Fruit fly (Drosophila melanogaster): ENCODE results near the gene pigs.

Gene pigs

dm6 chrX:6661880-6662279, 62.0 kb downstream of the pigs start (continued):
- no peak for TF ChIP-seq CG8632 (GFP tag; optimal IDR thresholded peaks at IDR 0.05)
- TF ChIP-seq CG11902 (GFP tag; optimal IDR thresholded peaks at IDR 0.05): no peak
- TF ChIP-seq Hr39 (GFP tag; optimal IDR thresholded peaks at IDR 0.05): no peak
- TF ChIP-seq spab (GFP tag; optimal IDR thresholded peaks at IDR 0.05): no peak
- no peak for TF ChIP-seq fd59A (GFP tag; optimal IDR thresholded peaks at IDR 0.05)
- TF ChIP-seq svp (GFP tag): peak; percentile 74
- TF ChIP-seq Sox102F (GFP tag; optimal IDR thresholded peaks at IDR 0.05): no peak
- no peak for TF ChIP-seq CG4318 (GFP tag; optimal IDR thresholded peaks at IDR 0.05)

DNA sequence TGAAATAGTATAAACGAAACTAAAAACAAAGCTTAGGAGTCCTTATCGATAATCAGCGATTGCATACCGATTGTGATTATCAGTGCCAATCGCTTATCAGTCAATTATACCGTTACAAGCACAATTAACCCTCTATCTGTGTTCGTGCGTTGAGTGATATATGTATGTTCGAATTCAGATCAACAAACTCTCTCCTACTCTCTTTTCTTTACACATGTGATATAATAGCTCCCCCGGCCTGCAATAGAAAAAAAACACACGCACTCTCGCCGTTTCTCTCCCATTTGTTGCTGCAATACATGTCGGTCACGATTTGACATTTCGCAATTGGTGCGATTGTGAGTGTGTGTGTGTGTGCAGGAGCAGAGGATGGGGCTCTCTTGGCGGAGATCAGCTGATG, 62.5 kb downstream of the pigs start:
- TF ChIP-seq CG11762 (GFP tag; optimal IDR thresholded peaks at IDR 0.05; ENCODE audit: insufficient read depth): no peak
- peak; percentile 86 for TF ChIP-seq vri (GFP tag; optimal IDR thresholded peaks at IDR 0.05)

- peak; percentile 85 for TF ChIP-seq CG32006 (GFP tag; optimal IDR thresholded peaks at IDR 0.05)
- TF ChIP-seq CG15336 (GFP tag; IDR thresholded peaks at IDR 0.05): peak; percentile 72
- no peak for TF ChIP-seq ss (GFP tag; optimal IDR thresholded peaks at IDR 0.05)
- TF ChIP-seq Eip78C (GFP tag): peak; percentile 80
- TF ChIP-seq Hr4 (GFP tag; optimal IDR thresholded peaks at IDR 0.05): peak; percentile 74
- peak; percentile 69 for TF ChIP-seq eg (GFP tag; IDR thresholded peaks at IDR 0.05)
- TF ChIP-seq OdsH (GFP tag; optimal IDR thresholded peaks at IDR 0.05): peak; percentile 43
- TF ChIP-seq net (GFP tag; optimal IDR thresholded peaks at IDR 0.05): peak; percentile 7
- peak in 1 of 2 experiments; percentile 58 for TF ChIP-seq salr (GFP tag; optimal IDR thresholded peaks at IDR 0.05)
- no peak for TF ChIP-seq CG6854 (GFP tag; optimal IDR thresholded peaks at IDR 0.05)
- TF ChIP-seq CG1621 (tag; optimal IDR thresholded peaks at IDR 0.05): no peak
- no peak for TF ChIP-seq fd59A (GFP tag; optimal IDR thresholded peaks at IDR 0.05)
- TF ChIP-seq dac (GFP tag; optimal IDR thresholded peaks at IDR 0.05): peak; percentile 15
- TF ChIP-seq CG16779 (tag; optimal IDR thresholded peaks at IDR 0.05): peak; percentile 30
- TF ChIP-seq Gug (GFP tag; IDR thresholded peaks at IDR 0.05): no peak; the same call in 1 of the 2 replicates
- no peak for TF ChIP-seq CG10631 (GFP tag; optimal IDR thresholded peaks at IDR 0.05)
- TF ChIP-seq svp (GFP tag): no peak
- no peak for TF ChIP-seq CG34406 (GFP tag; optimal IDR thresholded peaks at IDR 0.05)
- TF ChIP-seq CG6163 (GFP tag; IDR thresholded peaks at IDR 0.05): peak; percentile 41; the same call in 1 of the 3 replicates
- TF ChIP-seq Eip75B (GFP tag; optimal IDR thresholded peaks at IDR 0.05): peak; percentile 16
- TF ChIP-seq CG11294 (GFP tag; IDR thresholded peaks at IDR 0.05): peak; percentile 18; the same call in 1 of the 2 replicates
- TF ChIP-seq pdm3 (GFP tag; optimal IDR thresholded peaks at IDR 0.05): peak; percentile 20
- peak; percentile 62 for TF ChIP-seq CG4318 (GFP tag; optimal IDR thresholded peaks at IDR 0.05)
- TF ChIP-seq CG3032 (tag; optimal IDR thresholded peaks at IDR 0.05): no peak
- TF ChIP-seq CG8119 (GFP tag; IDR thresholded peaks at IDR 0.05): peak; percentile 64
- TF ChIP-seq CG6276 (GFP tag; optimal IDR thresholded peaks at IDR 0.05): peak; percentile 67
Observed at dm6 chrX:6662876-6663551, 63.2 kb downstream of the pigs start.

DNA sequence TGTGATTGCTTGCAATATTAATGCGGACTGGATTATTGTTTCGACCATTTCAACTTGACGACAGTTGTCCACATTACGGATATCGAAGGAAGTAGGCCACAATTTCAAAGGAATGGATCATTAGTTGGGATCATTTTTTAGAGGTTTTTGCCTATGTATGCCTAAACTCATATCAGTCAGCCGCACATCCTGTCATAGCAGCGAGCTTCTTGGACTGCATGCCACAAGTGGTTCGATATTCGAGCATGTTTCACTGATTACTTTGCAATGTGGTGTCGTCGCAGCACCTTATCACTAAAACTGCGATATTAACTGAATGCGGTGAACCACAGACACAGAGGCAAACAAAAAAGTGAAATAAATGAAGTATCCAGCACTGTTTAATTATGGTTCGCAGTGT, 64.1 kb downstream of the pigs start:
- TF ChIP-seq CG11902 (GFP tag; optimal IDR thresholded peaks at IDR 0.05): no peak
- no peak for TF ChIP-seq svp (GFP tag)
- TF ChIP-seq Sox15 (GFP tag; optimal IDR thresholded peaks at IDR 0.05): no peak
- TF ChIP-seq CG11762 (GFP tag; optimal IDR thresholded peaks at IDR 0.05; ENCODE audit: insufficient read depth): no peak
- TF ChIP-seq CG8319 (GFP tag; optimal IDR thresholded peaks at IDR 0.05): no peak
- no peak for TF ChIP-seq lz (GFP tag; optimal IDR thresholded peaks at IDR 0.05)
- TF ChIP-seq esn (GFP tag; optimal IDR thresholded peaks at IDR 0.05): no peak
- TF ChIP-seq fd59A (GFP tag; optimal IDR thresholded peaks at IDR 0.05): no peak
- TF ChIP-seq ss (GFP tag; optimal IDR thresholded peaks at IDR 0.05): no peak
- no peak for TF ChIP-seq CG4318 (GFP tag; optimal IDR thresholded peaks at IDR 0.05)
- no peak for TF ChIP-seq CG8119 (GFP tag; IDR thresholded peaks at IDR 0.05)
- TF ChIP-seq Eip75B (GFP tag; optimal IDR thresholded peaks at IDR 0.05): no peak
- no peak for TF ChIP-seq Sox14 (GFP tag; optimal IDR thresholded peaks at IDR 0.05)
- no peak for TF ChIP-seq CG34406 (GFP tag; optimal IDR thresholded peaks at IDR 0.05)
- TF ChIP-seq salr (GFP tag; optimal IDR thresholded peaks at IDR 0.05): no peak
- TF ChIP-seq dac (GFP tag; optimal IDR thresholded peaks at IDR 0.05): no peak
- no peak for TF ChIP-seq CG8632 (GFP tag; optimal IDR thresholded peaks at IDR 0.05)
- TF ChIP-seq CG3919 (GFP tag; optimal IDR thresholded peaks at IDR 0.05): no peak
- TF ChIP-seq CG11294 (GFP tag; IDR thresholded peaks at IDR 0.05): no peak
- no peak for TF ChIP-seq dsx (GFP tag; optimal IDR thresholded peaks at IDR 0.05; ENCODE audit: poor library complexity, severe bottlenecking)

All from whole organism, prepupa.